Fruit fly (Drosophila melanogaster): ENCODE results near the gene CG14722.

DNA sequence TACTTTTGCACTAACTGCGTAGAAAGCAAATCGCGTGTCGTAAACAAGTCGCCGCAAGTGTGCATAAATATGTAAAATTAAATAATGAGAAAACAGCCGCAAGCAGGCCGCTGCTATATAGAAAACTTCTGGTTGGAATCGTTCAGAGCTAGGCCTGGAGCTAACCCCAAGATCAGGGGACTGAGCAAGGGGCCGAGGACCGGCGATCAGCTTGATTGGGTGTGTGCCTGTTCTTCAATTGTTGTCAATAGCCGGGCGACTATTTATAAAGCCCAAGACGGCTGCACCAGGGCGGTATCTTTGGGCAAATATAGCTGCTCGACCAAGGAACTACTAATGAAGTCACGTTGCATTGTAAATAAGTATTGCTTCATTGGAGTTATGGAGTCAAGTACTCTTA lies 15.1 kb downstream of the CG14722 start:
- TF ChIP-seq CG8478 (optimal IDR thresholded peaks at IDR 0.05): no peak
- TF ChIP-seq CTCF (optimal IDR thresholded peaks at IDR 0.05): no peak
